Worm (Caenorhabditis elegans) whole organism, L4 larva: Measurements from ENCODE around the gene C55A1.1.

Experiments used
- D1046.2 ChIP-seq: fragments of 200-800 bp; sonication (Bioruptor generic); IDR thresholded peaks from 2 replicates; pipeline ENCODE4 v1.3.6; 2022; ENCODE audit warnings: missing genetic modification characterization, missing compliant biosample characterization
- F37D6.2 ChIP-seq: sonication (generic microtip); optimal IDR thresholded peaks from 2 replicates; lab custom pipeline; 2016; ENCODE audit warnings: mild to moderate bottlenecking, missing genetic modification characterization, missing compliant biosample characterization
- F49E8.2 ChIP-seq: sonication (generic microtip); optimal IDR thresholded peaks from 2 replicates; lab custom pipeline; 2016; ENCODE audit warnings: missing compliant biosample characterization, mild to moderate bottlenecking, missing genetic modification characterization, borderline replicate concordance
- R02D3.7 ChIP-seq: fragments of 150-350 bp; sonication (generic microtip); optimal IDR thresholded peaks from 3 replicates; lab custom pipeline; 2014; ENCODE audit warnings: missing biosample characterization, missing genetic modification characterization
- T20F7.1 ChIP-seq: fragments of 200-800 bp; sonication (Bioruptor generic); optimal IDR thresholded peaks from 2 replicates; lab custom pipeline; 2018; ENCODE audit warnings: mild to moderate bottlenecking, missing genetic modification characterization, missing compliant biosample characterization
- T26A8.4 ChIP-seq: fragments of 200-800 bp; sonication (Bioruptor generic); IDR thresholded peaks from 2 replicates; pipeline ENCODE4 v1.3.6; 2022; ENCODE audit warnings: missing genetic modification characterization, missing compliant biosample characterization
- Y105C5A.15 ChIP-seq: fragments of 200-800 bp; sonication (Bioruptor generic); IDR thresholded peaks from 2 replicates; pipeline ENCODE4 v1.3.6; 2022; ENCODE audit warnings: missing genetic modification characterization, missing compliant biosample characterization
- Y48G9A.11 ChIP-seq: fragments of 200-800 bp; sonication (Bioruptor generic); IDR thresholded peaks from 2 replicates; pipeline ENCODE4 v1.3.6; 2022; ENCODE audit warnings: missing genetic modification reagents, missing genetic modification characterization, missing compliant biosample characterization
- ZK546.5 ChIP-seq, 2 experiments: sonication (generic microtip); optimal IDR thresholded peaks; 2 replicates each; lab custom pipeline; 2017; ENCODE audit warnings: missing biosample characterization in 2 of 2, missing genetic modification characterization in 2 of 2
- aha-1 ChIP-seq: fragments of 150-350 bp; peaks from one replicate; lab custom pipeline; 2014; ENCODE audit warnings: missing biosample characterization, missing genetic modification characterization
- ama-1 ChIP-seq: fragments of 150-350 bp; optimal IDR thresholded peaks from 2 replicates; lab custom pipeline; 2014; ENCODE audit warnings: inconsistent platforms, mixed read lengths
- arid-1 ChIP-seq: fragments of 200-800 bp; sonication (Bioruptor generic); conservative IDR thresholded peaks from 2 replicates; pipeline ENCODE4 v1.3.6; 2022; ENCODE audit warnings: missing genetic modification reagents, missing genetic modification characterization, missing compliant biosample characterization
- attf-4 ChIP-seq: sonication (generic microtip); optimal IDR thresholded peaks from 3 replicates; lab custom pipeline; 2017; ENCODE audit warnings: missing biosample characterization, missing genetic modification characterization
- ceh-20 ChIP-seq: fragments of 200-800 bp; sonication (Bioruptor generic); IDR thresholded peaks from 2 replicates; pipeline ENCODE4 v1.3.6; 2022; ENCODE audit warnings: missing genetic modification reagents, missing genetic modification characterization, missing compliant biosample characterization
- ces-1 ChIP-seq: fragments of 150-350 bp; sonication (generic microtip); optimal IDR thresholded peaks from 4 replicates; lab custom pipeline; 2014; ENCODE audit warnings: missing biosample characterization, missing genetic modification reagents, missing genetic modification characterization
- daf-16 ChIP-seq, 3 experiments: sonication (generic microtip); optimal IDR thresholded peaks; 2 replicates each; lab custom pipeline; 2016 to 2017; ENCODE audit warnings: missing genetic modification characterization in 3 of 3, missing genetic modification reagents in 3 of 3, mild to moderate bottlenecking in 2 of 3, missing compliant biosample characterization in 2 of 3, missing biosample characterization in 1 of 3, moderate library complexity in 1 of 3
- daf-19 ChIP-seq: fragments of 200-800 bp; sonication (Bioruptor generic); conservative IDR thresholded peaks from 2 replicates; pipeline ENCODE4 v1.3.6; 2022; ENCODE audit warnings: missing genetic modification characterization, missing compliant biosample characterization
- dmd-6 ChIP-seq: fragments of 200-800 bp; sonication (Bioruptor generic); IDR thresholded peaks from 2 replicates; pipeline ENCODE4 v1.3.6; 2022; ENCODE audit warnings: missing genetic modification reagents, missing genetic modification characterization, missing compliant biosample characterization
- dpl-1 ChIP-seq: fragments of 150-350 bp; optimal IDR thresholded peaks from 2 replicates; lab custom pipeline; 2014; ENCODE audit warnings: missing biosample characterization, missing genetic modification reagents, missing genetic modification characterization
- egl-43 ChIP-seq: fragments of 200-800 bp; sonication (Bioruptor generic); IDR thresholded peaks from 2 replicates; pipeline ENCODE4 v1.3.6; 2022; ENCODE audit warnings: missing genetic modification reagents, missing genetic modification characterization, missing compliant biosample characterization
- fkh-10 ChIP-seq: fragments of 150-350 bp; optimal IDR thresholded peaks from 2 replicates; lab custom pipeline; 2014; ENCODE audit warnings: missing biosample characterization, missing genetic modification reagents, missing genetic modification characterization
- hlh-11 ChIP-seq: fragments of 200-800 bp; sonication (Bioruptor generic); optimal IDR thresholded peaks from 2 replicates; lab custom pipeline; 2018; ENCODE audit warnings: mild to moderate bottlenecking, missing genetic modification characterization, missing compliant biosample characterization
- hlh-30 ChIP-seq: sonication (generic microtip); optimal IDR thresholded peaks from 2 replicates; lab custom pipeline; 2017; ENCODE audit warnings: antibody characterized with exemption, mild to moderate bottlenecking, missing genetic modification characterization, missing compliant biosample characterization; ENCODE audit not compliant: insufficient read depth
- lim-7 ChIP-seq: fragments of 200-800 bp; sonication (Bioruptor generic); IDR thresholded peaks from 2 replicates; pipeline ENCODE4 v1.3.6; 2022; ENCODE audit warnings: missing genetic modification characterization, missing compliant biosample characterization
- lin-29 ChIP-seq: fragments of 200-800 bp; sonication (Bioruptor generic); IDR thresholded peaks from 2 replicates; pipeline ENCODE4 v1.3.6; 2022; ENCODE audit warnings: missing genetic modification reagents, missing genetic modification characterization, missing compliant biosample characterization
- lin-38 ChIP-seq: fragments of 200-800 bp; sonication (Bioruptor generic); IDR thresholded peaks from 2 replicates; pipeline ENCODE4 v1.3.6; 2022; ENCODE audit warnings: missing genetic modification reagents, missing genetic modification characterization, missing compliant biosample characterization
- nhr-11 ChIP-seq: fragments of 150-350 bp; optimal IDR thresholded peaks from 2 replicates; lab custom pipeline; 2014; ENCODE audit warnings: missing biosample characterization, missing genetic modification characterization
- nhr-111 ChIP-seq: fragments of 200-800 bp; sonication (Bioruptor generic); optimal IDR thresholded peaks from 2 replicates; lab custom pipeline; 2018; ENCODE audit warnings: mild to moderate bottlenecking, missing genetic modification characterization, missing compliant biosample characterization
- nhr-25 ChIP-seq: sonication (generic microtip); optimal IDR thresholded peaks from 2 replicates; lab custom pipeline; 2017; ENCODE audit warnings: missing genetic modification characterization, mild to moderate bottlenecking, missing compliant biosample characterization, antibody characterized with exemption, moderate library complexity, borderline replicate concordance; ENCODE audit not compliant: insufficient read depth
- nhr-28 ChIP-seq: fragments of 150-350 bp; optimal IDR thresholded peaks from 2 replicates; lab custom pipeline; 2014; ENCODE audit warnings: missing biosample characterization, missing genetic modification characterization
- nhr-41 ChIP-seq: fragments of 200-800 bp; sonication (Bioruptor generic); IDR thresholded peaks from 2 replicates; pipeline ENCODE4 v1.3.6; 2022; ENCODE audit warnings: missing genetic modification reagents, missing genetic modification characterization, missing compliant biosample characterization
- nhr-76 ChIP-seq: fragments of 150-350 bp; optimal IDR thresholded peaks from 2 replicates; lab custom pipeline; 2014; ENCODE audit warnings: missing biosample characterization, missing genetic modification characterization
- nhr-77 ChIP-seq: fragments of 150-350 bp; optimal IDR thresholded peaks from 2 replicates; lab custom pipeline; 2014; ENCODE audit warnings: missing biosample characterization, missing genetic modification characterization
- rbr-2 ChIP-seq: sonication (generic microtip); optimal IDR thresholded peaks from 2 replicates; lab custom pipeline; 2016; ENCODE audit warnings: missing genotype, missing genetic modification characterization, missing compliant biosample characterization
- sdz-12 ChIP-seq: fragments of 200-800 bp; sonication (Bioruptor generic); optimal IDR thresholded peaks from 2 replicates; lab custom pipeline; 2018; ENCODE audit warnings: mild to moderate bottlenecking, missing genetic modification characterization, missing compliant biosample characterization
- snpc-1.2 ChIP-seq: fragments of 200-800 bp; sonication (Bioruptor generic); IDR thresholded peaks from 2 replicates; pipeline ENCODE4 v1.3.6; 2022; ENCODE audit warnings: missing genetic modification reagents, missing genetic modification characterization, missing compliant biosample characterization
- tra-1 ChIP-seq: fragments of 200-800 bp; sonication (Bioruptor generic); IDR thresholded peaks from 2 replicates; pipeline ENCODE4 v1.3.6; 2022; ENCODE audit warnings: missing genetic modification reagents, missing genetic modification characterization, missing compliant biosample characterization
- unc-62 ChIP-seq, 3 experiments: fragments of 150-350 bp in 1 of 3; sonication (generic microtip); optimal IDR thresholded peaks in 2 of 3; peaks in 1 of 3; 1 replicate in 1 of 3; 2 replicates in 2 of 3; lab custom pipeline; 2014 to 2017; ENCODE audit warnings: missing biosample characterization in 3 of 3, missing genetic modification characterization in 3 of 3, missing genetic modification reagents in 3 of 3, missing genotype in 1 of 3
- zfp-2 ChIP-seq: sonication (generic microtip); optimal IDR thresholded peaks from 2 replicates; lab custom pipeline; 2016; ENCODE audit warnings: mild to moderate bottlenecking, missing genetic modification characterization, missing compliant biosample characterization
- zfp-3 ChIP-seq: fragments of 200-800 bp; sonication (Bioruptor generic); conservative IDR thresholded peaks from 2 replicates; pipeline ENCODE4 v1.3.6; 2022; ENCODE audit warnings: missing genetic modification reagents, missing genetic modification characterization, missing compliant biosample characterization
- zip-2 ChIP-seq: fragments of 150-350 bp; optimal IDR thresholded peaks from 2 replicates; lab custom pipeline; 2014; ENCODE audit warnings: missing biosample characterization, missing genetic modification characterization
- ztf-7 ChIP-seq: fragments of 150-350 bp; optimal IDR thresholded peaks from 2 replicates; lab custom pipeline; 2014; ENCODE audit warnings: missing biosample characterization, missing genetic modification characterization

Gene C55A1.1

ce11 chrV:15652147-15652546 is 30.5 kb downstream of the C55A1.1 start:
- no peak for TF ChIP-seq zip-2 (tag; lab: Kevin White, UChicago)
- no peak for TF ChIP-seq ces-1 (GFP tag; lab: Kevin White, UChicago)
- TF ChIP-seq T20F7.1 (GFP tag; lab: Kevin White, UChicago) = no peak
- 0 out of 2 replicates have a peak, but pooled peaks have one; percentile 34 for TF ChIP-seq lim-7 (GFP tag; lab: Robert Waterston, UW)
- no peak for TF ChIP-seq attf-4 (tag; lab: Kevin White, UChicago)
- no peak for TF ChIP-seq ceh-20 (GFP tag; lab: Robert Waterston, UW)
- TF ChIP-seq ama-1 = peak; percentile 87
- no peak for TF ChIP-seq dpl-1 (GFP tag; lab: Kevin White, UChicago)
- TF ChIP-seq daf-16 (GFP tag; optimal IDR thresholded peaks at IDR 0.05; lab: Kevin White, UChicago) = no peak
- TF ChIP-seq daf-16 (tag; optimal IDR thresholded peaks at IDR 0.05; lab: Kevin White, UChicago) = no peak
- TF ChIP-seq hlh-30 (tag; lab: Kevin White, UChicago) = no peak
- TF ChIP-seq nhr-76 (tag; lab: Kevin White, UChicago) = no peak
- 0 out of 2 replicates have a peak, but pooled peaks have one; percentile 44 for TF ChIP-seq egl-43 (GFP tag; lab: Robert Waterston, UW)
- no peak for TF ChIP-seq arid-1
- no peak for TF ChIP-seq zfp-3 (GFP tag; lab: Robert Waterston, UW)
- TF ChIP-seq tra-1 (GFP tag; lab: Robert Waterston, UW) = no peak
- 0 out of 2 replicates have a peak, but pooled peaks have one; percentile 0 for TF ChIP-seq T26A8.4 (GFP tag; lab: Robert Waterston, UW)
- no peak for TF ChIP-seq nhr-41 (GFP tag; lab: Robert Waterston, UW)
- TF ChIP-seq lin-29 (GFP tag; lab: Robert Waterston, UW) = no peak
- TF ChIP-seq nhr-111 (GFP tag; lab: Kevin White, UChicago) = no peak
- TF ChIP-seq snpc-1.2 = 0 out of 2 replicates have a peak, but pooled peaks have one; percentile 47
- TF ChIP-seq daf-19 (GFP tag; lab: Robert Waterston, UW) = no peak
- TF ChIP-seq Y105C5A.15 (GFP tag; lab: Robert Waterston, UW) = no peak
- TF ChIP-seq, all 104 proteins: peak for 5

ce11 chrV:15654124-15654523 is 32.5 kb downstream of the C55A1.1 start, which contains the start of gene F53E4.2:
Gene F53E4.2, plus strand, starts transcription at chrV:15654424.
- TF ChIP-seq Y48G9A.11 (GFP tag; lab: Robert Waterston, UW) (no peak), D1046.2 (0 out of 2 replicates have a peak, but pooled peaks have one; percentile 16)

- TF ChIP-seq aha-1 (tag; lab: Kevin White, UChicago) = peak; percentile 98
- peak; percentile 49 for TF ChIP-seq hlh-11 (tag; lab: Kevin White, UChicago)
- TF ChIP-seq dmd-6 (GFP tag; lab: Robert Waterston, UW) = peak; percentile 49
- no peak for TF ChIP-seq ama-1
- TF ChIP-seq nhr-11 (tag; lab: Kevin White, UChicago) = peak; percentile 4
- TF ChIP-seq nhr-77 = no peak
- no peak for TF ChIP-seq lin-38
Measured at ce11 chrV:15658262-15659060, 36.8 kb downstream of the C55A1.1 start.

- TF ChIP-seq ceh-20 (GFP tag; lab: Robert Waterston, UW) = no peak
- no peak for TF ChIP-seq dmd-6 (GFP tag; lab: Robert Waterston, UW)
- TF ChIP-seq unc-62 (GFP tag; optimal IDR thresholded peaks at IDR 0.05 in 1 of 2; lab: Kevin White, UChicago) = peak in 1 of 2 experiments; percentile 97
- TF ChIP-seq unc-62 (tag; optimal IDR thresholded peaks at IDR 0.05; lab: Kevin White, UChicago) = no peak
- TF ChIP-seq tra-1 (GFP tag; lab: Robert Waterston, UW) = 0 out of 2 replicates have a peak, but pooled peaks have one; percentile 7
- TF ChIP-seq R02D3.7 = no peak
- TF ChIP-seq nhr-28 (tag; lab: Kevin White, UChicago) = peak; percentile 20
- TF ChIP-seq ZK546.5 (tag; optimal IDR thresholded peaks at IDR 0.05; lab: Kevin White, UChicago) = no peak
- TF ChIP-seq rbr-2 (tag; lab: Kevin White, UChicago) = no peak
- peak; percentile 94 for TF ChIP-seq nhr-25 (tag; lab: Kevin White, UChicago)
- TF ChIP-seq zip-2 (tag; lab: Kevin White, UChicago) = no peak
- no peak for TF ChIP-seq aha-1 (tag; lab: Kevin White, UChicago)
- peak; percentile 55 for TF ChIP-seq hlh-30 (tag; lab: Kevin White, UChicago)
- no peak for TF ChIP-seq F37D6.2 (tag; lab: Kevin White, UChicago)
- no peak for TF ChIP-seq fkh-10 (GFP tag; lab: Kevin White, UChicago)
- 0 out of 2 replicates have a peak, but pooled peaks have one; percentile 6 for TF ChIP-seq nhr-41 (GFP tag; lab: Robert Waterston, UW)
- TF ChIP-seq T26A8.4 (GFP tag; lab: Robert Waterston, UW) = no peak
- no peak for TF ChIP-seq ztf-7
- TF ChIP-seq F49E8.2 = no peak
- TF ChIP-seq ces-1 (GFP tag; lab: Kevin White, UChicago) = no peak
- no peak for TF ChIP-seq zfp-2 (tag; lab: Kevin White, UChicago)
- TF ChIP-seq sdz-12 = no peak
Measured at ce11 chrV:15661003-15661402, 39.4 kb downstream of the C55A1.1 start.
